Worm (Caenorhabditis elegans) whole organism, L4/young adult: ENCODE results near the gene top-3.

ENCODE experiments used
- dao-5 ChIP-seq: sonication (generic microtip); optimal IDR thresholded peaks from 2 replicates; lab custom pipeline; 2016; ENCODE audit warnings: missing genotype, missing genetic modification characterization, moderate library complexity, missing compliant biosample characterization
- him-1 ChIP-seq: sonication (generic microtip); optimal IDR thresholded peaks from 2 replicates; lab custom pipeline; 2016; ENCODE audit warnings: missing genotype, missing genetic modification reagents, missing genetic modification characterization, missing compliant biosample characterization

DNA sequence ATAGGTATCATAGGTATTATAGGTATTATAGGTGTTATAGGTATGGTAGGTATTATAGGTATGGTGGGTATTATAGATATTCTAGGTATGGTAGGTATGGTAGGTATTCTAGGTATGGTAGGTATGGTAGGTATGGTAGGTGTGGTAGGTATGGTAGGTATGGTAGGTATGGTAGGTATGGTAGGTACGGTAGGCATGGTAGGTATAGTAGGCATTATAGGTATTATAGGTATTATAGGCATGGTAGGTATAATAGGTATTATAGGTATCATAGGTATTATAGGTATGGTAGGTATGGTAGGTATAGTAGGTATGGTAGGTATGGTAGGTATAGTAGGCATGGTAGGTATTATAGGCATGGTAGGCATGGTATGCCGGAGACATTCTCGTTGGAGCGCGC is 28.0 kb downstream of the top-3 start:
- TF ChIP-seq him-1 (no peak), dao-5 (no peak)
